Worm (Caenorhabditis elegans) whole organism, L1 larva: ENCODE measurements around the gene T27F7.12.
A peak's percentile ranks its signal among the peaks of the same experiment; 100 is the strongest.

Source experiments
- C16A3.4 ChIP-seq: fragments of 150-350 bp; optimal IDR thresholded peaks from 2 replicates; lab custom pipeline; 2014; ENCODE audit warnings: missing biosample characterization, missing genetic modification characterization
- C34B4.2 ChIP-seq: sonication (generic microtip); optimal IDR thresholded peaks from 2 replicates; lab custom pipeline; 2017; ENCODE audit warnings: mild to moderate bottlenecking, missing genetic modification characterization, missing compliant biosample characterization
- Y116A8C.19 ChIP-seq: sonication (generic microtip); optimal IDR thresholded peaks from 2 replicates; lab custom pipeline; 2016; ENCODE audit warnings: missing compliant biosample characterization, missing genetic modification characterization, borderline replicate concordance
- alr-1 ChIP-seq: fragments of 200-800 bp; sonication (Bioruptor generic); optimal IDR thresholded peaks from 2 replicates; lab custom pipeline; 2018; ENCODE audit warnings: borderline replicate concordance, mild to moderate bottlenecking, missing genetic modification characterization, missing compliant biosample characterization
- aly-2 ChIP-seq: fragments of 150-350 bp; optimal IDR thresholded peaks from 2 replicates; lab custom pipeline; 2014; ENCODE audit warnings: missing biosample characterization, missing genetic modification characterization
- ama-1 ChIP-seq: fragments of 150-350 bp; optimal IDR thresholded peaks from 2 replicates; lab custom pipeline; 2014
- ceh-63 ChIP-seq: fragments of 200-800 bp; sonication (Bioruptor generic); optimal IDR thresholded peaks from 2 replicates; lab custom pipeline; 2018; ENCODE audit warnings: mild to moderate bottlenecking, missing genetic modification characterization, missing compliant biosample characterization
- ceh-8 ChIP-seq: fragments of 200-800 bp; sonication (Bioruptor generic); optimal IDR thresholded peaks from 2 replicates; lab custom pipeline; 2018; ENCODE audit warnings: mild to moderate bottlenecking, missing genetic modification characterization, moderate library complexity, missing compliant biosample characterization
- ceh-82 ChIP-seq, 3 experiments: fragments of 150-350 bp in 1 of 3; sonication (generic microtip) in 2 of 3; optimal IDR thresholded peaks; 2 replicates each; lab custom pipeline; 2014 to 2017; ENCODE audit warnings: missing biosample characterization in 3 of 3, missing genetic modification characterization in 3 of 3
- ceh-90 ChIP-seq: sonication (generic microtip); optimal IDR thresholded peaks from 2 replicates; lab custom pipeline; 2016; ENCODE audit warnings: missing genetic modification characterization, missing compliant biosample characterization
- dpl-1 ChIP-seq, 3 experiments: fragments of 150-350 bp in 2 of 3; sonication (generic microtip) in 1 of 3; optimal IDR thresholded peaks; 2 replicates each; lab custom pipeline; 2014 to 2017; ENCODE audit warnings: missing biosample characterization in 3 of 3, missing genetic modification characterization in 3 of 3, missing genetic modification reagents in 3 of 3
- dsc-1 ChIP-seq: sonication (generic microtip); optimal IDR thresholded peaks from 2 replicates; lab custom pipeline; 2016; ENCODE audit warnings: mild to moderate bottlenecking, missing genetic modification characterization, missing compliant biosample characterization
- efl-1 ChIP-seq, 4 experiments: fragments of 150-350 bp; optimal IDR thresholded peaks in 3 of 4; peaks in 1 of 4; 1 replicate in 1 of 4; 2 replicates in 3 of 4; lab custom pipeline; 2014; ENCODE audit warnings: missing biosample characterization in 2 of 4, missing genetic modification characterization in 2 of 4, missing genetic modification reagents in 2 of 4
- efl-3 ChIP-seq: fragments of 200-800 bp; sonication (Bioruptor generic); optimal IDR thresholded peaks from 2 replicates; lab custom pipeline; 2018; ENCODE audit warnings: mild to moderate bottlenecking, missing genetic modification characterization, missing compliant biosample characterization
- elt-2 ChIP-seq: sonication (generic microtip); optimal IDR thresholded peaks from 2 replicates; lab custom pipeline; 2016; ENCODE audit warnings: missing genetic modification characterization, mild to moderate bottlenecking, inconsistent platforms, missing compliant biosample characterization, missing genetic modification reagents
- elt-3 ChIP-seq, 6 experiments: fragments of 150-350 bp in 1 of 6; sonication (generic microtip); optimal IDR thresholded peaks; 2 replicates each; lab custom pipeline; 2017 to 2018; ENCODE audit warnings: missing biosample characterization in 6 of 6, missing genetic modification characterization in 6 of 6, inconsistent platforms in 1 of 6
- fkh-8 ChIP-seq: sonication (generic microtip); optimal IDR thresholded peaks from 2 replicates; lab custom pipeline; 2016; ENCODE audit warnings: mild to moderate bottlenecking, missing genetic modification characterization, missing compliant biosample characterization
- grh-1 ChIP-seq: fragments of 200-800 bp; sonication (Bioruptor generic); IDR thresholded peaks from 2 replicates; pipeline ENCODE4 v1.3.6; 2022; ENCODE audit warnings: missing genetic modification reagents, missing genetic modification characterization, missing compliant biosample characterization
- hlh-17 ChIP-seq: fragments of 200-800 bp; sonication (Bioruptor generic); optimal IDR thresholded peaks from 2 replicates; lab custom pipeline; 2018; ENCODE audit warnings: missing genetic modification characterization, mild to moderate bottlenecking, missing compliant biosample characterization, moderate library complexity, borderline replicate concordance
- hpl-2 ChIP-seq: fragments of 150-350 bp; optimal IDR thresholded peaks from 2 replicates; lab custom pipeline; 2014; ENCODE audit warnings: missing biosample characterization, missing genetic modification reagents, missing genetic modification characterization
- irx-1 ChIP-seq: sonication (generic microtip); optimal IDR thresholded peaks from 2 replicates; lab custom pipeline; 2016; ENCODE audit warnings: missing genetic modification characterization, missing compliant biosample characterization
- lin-15B ChIP-seq: fragments of 150-350 bp; sonication (generic microtip); optimal IDR thresholded peaks from 3 replicates; lab custom pipeline; 2014; ENCODE audit warnings: missing biosample characterization, missing genetic modification characterization
- lin-35 ChIP-seq, 2 experiments: fragments of 150-350 bp; optimal IDR thresholded peaks; 2 replicates each; lab custom pipeline; 2014; ENCODE audit warnings: missing biosample characterization in 2 of 2, missing genetic modification characterization in 2 of 2, missing genetic modification reagents in 2 of 2
- lsy-2 ChIP-seq, 2 experiments: fragments of 150-350 bp; optimal IDR thresholded peaks; 2 replicates each; lab custom pipeline; 2014; ENCODE audit warnings: missing biosample characterization in 2 of 2, missing genetic modification characterization in 2 of 2
- mef-2 ChIP-seq: fragments of 150-350 bp; optimal IDR thresholded peaks from 2 replicates; lab custom pipeline; 2014; ENCODE audit warnings: missing biosample characterization, missing genetic modification characterization
- mep-1 ChIP-seq: fragments of 150-350 bp; optimal IDR thresholded peaks from 2 replicates; lab custom pipeline; 2014; ENCODE audit warnings: missing biosample characterization, missing genetic modification characterization
- nhr-20 ChIP-seq: sonication (generic microtip); optimal IDR thresholded peaks from 2 replicates; lab custom pipeline; 2016; ENCODE audit warnings: mild to moderate bottlenecking, missing genetic modification characterization, missing compliant biosample characterization
- nhr-47 ChIP-seq: sonication (generic microtip); optimal IDR thresholded peaks from 2 replicates; lab custom pipeline; 2016; ENCODE audit warnings: mild to moderate bottlenecking, missing genetic modification characterization, moderate library complexity, missing compliant biosample characterization
- nhr-71 ChIP-seq: sonication (generic microtip); optimal IDR thresholded peaks from 2 replicates; lab custom pipeline; 2016; ENCODE audit warnings: mild to moderate bottlenecking, missing genetic modification characterization, moderate library complexity, missing compliant biosample characterization
- nhr-77 ChIP-seq: fragments of 150-350 bp; optimal IDR thresholded peaks from 2 replicates; lab custom pipeline; 2014; ENCODE audit warnings: missing biosample characterization, missing genetic modification characterization
- nhr-85 ChIP-seq: sonication (generic microtip); peaks from one replicate; lab custom pipeline; 2016; ENCODE audit warnings: missing genetic modification characterization, inconsistent platforms, missing compliant biosample characterization
- nhr-90 ChIP-seq: sonication (generic microtip); optimal IDR thresholded peaks from 2 replicates; lab custom pipeline; 2016; ENCODE audit warnings: mild to moderate bottlenecking, missing genetic modification characterization, missing compliant biosample characterization; ENCODE audit not compliant: poor library complexity
- pax-3 ChIP-seq: fragments of 200-800 bp; sonication (Bioruptor generic); optimal IDR thresholded peaks from 2 replicates; lab custom pipeline; 2018; ENCODE audit warnings: mild to moderate bottlenecking, missing genetic modification characterization, moderate library complexity, missing compliant biosample characterization
- rnt-1 ChIP-seq: sonication (generic microtip); optimal IDR thresholded peaks from 2 replicates; lab custom pipeline; 2016; ENCODE audit warnings: mild to moderate bottlenecking, missing genetic modification characterization, moderate library complexity, missing compliant biosample characterization
- snpc-4 ChIP-seq: fragments of 150-350 bp; optimal IDR thresholded peaks from 2 replicates; lab custom pipeline; 2014; ENCODE audit warnings: missing biosample characterization, missing genetic modification characterization
- snu-23 ChIP-seq: sonication (generic microtip); optimal IDR thresholded peaks from 2 replicates; lab custom pipeline; 2016; ENCODE audit warnings: missing genetic modification characterization, missing compliant biosample characterization
- sox-4 ChIP-seq: sonication (generic microtip); optimal IDR thresholded peaks from 2 replicates; lab custom pipeline; 2016; ENCODE audit warnings: missing genetic modification characterization, missing compliant biosample characterization
- tbx-2 ChIP-seq: sonication (generic microtip); optimal IDR thresholded peaks from 2 replicates; lab custom pipeline; 2016; ENCODE audit warnings: missing genetic modification characterization, missing compliant biosample characterization
- tlp-1 ChIP-seq: fragments of 150-350 bp; optimal IDR thresholded peaks from 2 replicates; lab custom pipeline; 2014; ENCODE audit warnings: missing biosample characterization, missing genetic modification characterization
- unc-130 ChIP-seq: fragments of 150-350 bp; optimal IDR thresholded peaks from 2 replicates; lab custom pipeline; 2017; ENCODE audit warnings: missing biosample characterization, missing genetic modification characterization, inconsistent platforms
- unc-30 ChIP-seq: sonication (generic microtip); optimal IDR thresholded peaks from 2 replicates; lab custom pipeline; 2017; ENCODE audit warnings: missing biosample characterization, missing genetic modification characterization
- unc-62 ChIP-seq: fragments of 150-350 bp; optimal IDR thresholded peaks from 2 replicates; lab custom pipeline; 2014; ENCODE audit warnings: missing biosample characterization, missing genetic modification reagents, missing genetic modification characterization
- unc-86 ChIP-seq: sonication (generic microtip); optimal IDR thresholded peaks from 2 replicates; lab custom pipeline; 2016; ENCODE audit warnings: missing genetic modification characterization, missing compliant biosample characterization
- zag-1 ChIP-seq: fragments of 150-350 bp; optimal IDR thresholded peaks from 2 replicates; lab custom pipeline; 2014; ENCODE audit warnings: missing biosample characterization, missing genetic modification characterization
- zip-4 ChIP-seq: fragments of 200-800 bp; sonication (Bioruptor generic); optimal IDR thresholded peaks from 2 replicates; lab custom pipeline; 2018; ENCODE audit warnings: mild to moderate bottlenecking, missing genetic modification characterization, moderate library complexity, missing compliant biosample characterization

T27F7.12 gene

DNA sequence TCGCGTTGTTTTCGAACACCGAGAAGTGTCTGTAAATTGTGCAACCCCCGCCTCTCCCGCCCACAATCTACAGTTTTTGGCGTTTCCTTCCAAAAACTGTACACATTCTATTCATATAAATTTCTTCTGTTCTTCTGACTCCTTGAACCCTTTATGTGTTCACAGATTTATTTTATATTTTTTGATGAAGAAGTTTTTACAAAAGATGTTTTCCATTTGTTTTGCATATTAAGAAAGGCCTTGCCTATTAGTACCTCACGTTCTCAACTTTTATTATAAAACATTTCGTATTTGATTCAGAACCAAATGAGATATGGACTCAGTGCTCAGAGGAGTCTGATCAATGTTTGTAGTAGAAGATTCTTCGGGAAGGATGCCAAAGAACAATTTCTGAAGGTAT lies 36.6 kb upstream of the T27F7.12 start, which contains the start of gene ndx-3:
TSS of gene ndx-3 (plus strand) at position 301 of the 400 bp plus-strand sequence.
- TF ChIP-seq ama-1 (no peak), unc-62 (GFP tag; lab: Kevin White, UChicago) (no peak), nhr-77 (no peak), elt-3 (tag; optimal IDR thresholded peaks at IDR 0.05; lab: Kevin White, UChicago) (no peak), nhr-20 (tag; lab: Kevin White, UChicago) (no peak), unc-30 (tag; lab: Kevin White, UChicago) (no peak), hlh-17 (GFP tag; lab: Kevin White, UChicago) (no peak), C16A3.4 (tag; lab: Kevin White, UChicago) (no peak), fkh-8 (tag; lab: Kevin White, UChicago) (no peak), tlp-1 (no peak), Y116A8C.19 (no peak), sox-4 (tag; lab: Kevin White, UChicago) (no peak), nhr-85 (no peak), nhr-47 (no peak)

DNA sequence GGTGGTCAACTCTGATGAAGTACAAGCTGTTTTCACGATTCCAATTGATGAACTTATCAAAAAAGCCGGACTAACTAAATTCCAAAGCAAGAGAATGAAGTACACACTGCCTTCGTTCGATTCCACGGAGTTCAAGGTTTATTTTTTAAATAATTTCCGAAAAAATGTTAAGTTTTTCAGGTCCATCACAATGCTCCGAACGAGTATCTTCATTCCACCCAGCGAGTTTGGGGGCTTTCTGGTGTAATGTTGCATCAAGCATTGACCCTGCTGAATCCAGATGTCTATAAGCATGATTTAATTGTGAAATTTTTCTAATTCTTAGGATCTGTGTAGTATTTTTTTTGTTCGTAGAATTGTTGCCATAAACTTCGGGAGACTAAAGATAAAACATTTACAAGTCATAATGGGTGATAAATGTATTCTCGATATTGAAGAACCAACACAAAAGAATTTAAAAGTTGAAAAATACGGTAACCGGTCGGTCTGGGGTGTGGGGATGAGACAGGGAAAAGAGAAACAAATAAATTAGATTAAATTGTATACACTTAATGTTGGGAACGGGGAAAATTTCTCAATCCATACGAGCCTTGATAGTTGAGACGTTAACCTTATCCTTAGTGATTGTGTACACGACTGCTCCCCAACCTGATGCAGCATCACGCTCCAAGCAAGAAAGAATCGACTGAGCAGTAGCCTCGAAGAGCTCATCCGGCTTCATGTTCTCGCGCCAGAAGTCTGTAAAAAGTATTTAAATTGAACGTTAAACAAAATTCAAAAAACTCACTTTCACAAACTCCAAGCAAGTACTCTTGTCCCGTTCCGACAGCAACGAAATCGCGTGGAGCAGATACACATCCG lies 35.6 kb upstream of the T27F7.12 start:
- TF ChIP-seq ceh-63 (GFP tag; lab: Kevin White, UChicago) (no peak), dsc-1 (tag; lab: Kevin White, UChicago) (peak; percentile 32), zip-4 (no peak), rnt-1 (tag; lab: Kevin White, UChicago) (no peak), nhr-85 (peak; percentile 59), lsy-2 (tag; optimal IDR thresholded peaks at IDR 0.05; lab: Kevin White, UChicago) (no peak)

DNA sequence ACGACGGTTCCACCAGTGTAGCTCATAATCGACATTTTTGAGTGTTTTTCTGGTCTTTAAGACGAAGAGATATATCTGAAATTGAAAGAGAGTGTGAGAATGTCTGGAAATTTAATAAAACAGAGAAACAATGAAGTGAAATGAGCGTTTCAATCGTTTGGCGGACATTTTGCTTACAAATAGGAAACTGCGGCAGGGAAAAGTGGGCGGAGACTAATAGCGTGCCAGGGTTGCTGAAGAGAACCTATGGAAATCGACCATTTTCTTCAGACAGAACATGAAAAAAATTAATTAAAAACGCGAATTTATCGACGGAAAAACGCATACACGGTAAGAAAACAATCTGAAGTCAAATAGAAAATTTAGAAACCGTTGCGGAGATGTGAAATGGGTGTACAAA lies 34.5 kb upstream of the T27F7.12 start, which contains the start of gene pbs-3:
TSS of gene pbs-3 (minus strand) at position 75 of the 400 bp plus-strand sequence.
- no peak for TF ChIP-seq hlh-17 (GFP tag; lab: Kevin White, UChicago)
- TF ChIP-seq efl-3 (GFP tag; lab: Kevin White, UChicago), result no peak
- no peak for TF ChIP-seq unc-86 (tag; lab: Kevin White, UChicago)
- no peak for TF ChIP-seq ceh-90 (tag; lab: Kevin White, UChicago)
- peak; percentile 86 for TF ChIP-seq C16A3.4 (tag; lab: Kevin White, UChicago)
- TF ChIP-seq ceh-82 (tag; optimal IDR thresholded peaks at IDR 0.05; lab: Kevin White, UChicago), result peak; percentile 44 to 79 (median 72)
- peak; percentile 32 for TF ChIP-seq ama-1
- peak; percentile 8 for TF ChIP-seq dsc-1 (tag; lab: Kevin White, UChicago)
- TF ChIP-seq lsy-2 (tag; optimal IDR thresholded peaks at IDR 0.05; lab: Kevin White, UChicago), result peak; percentile 52 to 85
- no peak for TF ChIP-seq irx-1 (tag; lab: Kevin White, UChicago)
- peak; percentile 65 for TF ChIP-seq unc-130 (tag; lab: Kevin White, UChicago)
- peak; percentile 67 for TF ChIP-seq snu-23 (GFP tag; lab: Kevin White, UChicago)
- TF ChIP-seq alr-1 (tag; lab: Kevin White, UChicago), result no peak
- no peak for TF ChIP-seq snpc-4 (tag; lab: Kevin White, UChicago)
- no peak for TF ChIP-seq C34B4.2 (tag; lab: Kevin White, UChicago)
- TF ChIP-seq zag-1 (tag; lab: Kevin White, UChicago), result no peak
- TF ChIP-seq ceh-63 (GFP tag; lab: Kevin White, UChicago), result no peak
- no peak for TF ChIP-seq unc-30 (tag; lab: Kevin White, UChicago)
- peak; percentile 64 for TF ChIP-seq nhr-71 (tag; lab: Kevin White, UChicago)
- peak; percentile 49 for TF ChIP-seq nhr-90 (tag; lab: Kevin White, UChicago)
- peak; percentile 19 for TF ChIP-seq hpl-2 (GFP tag; lab: Kevin White, UChicago)
- TF ChIP-seq ceh-8 (GFP tag; lab: Kevin White, UChicago), result no peak
- TF ChIP-seq elt-2, result peak; percentile 46
- peak; percentile 48 for TF ChIP-seq lin-15B (tag; lab: Kevin White, UChicago)
- TF ChIP-seq aly-2 (tag; lab: Kevin White, UChicago), result peak; percentile 23
- peak; percentile 53 for TF ChIP-seq nhr-47
- TF ChIP-seq efl-1 (optimal IDR thresholded peaks at IDR 0.05; lab: Kevin White, UChicago), result peak; percentile 71 to 73
- TF ChIP-seq efl-1 (GFP tag; optimal IDR thresholded peaks at IDR 0.05 in 1 of 2; lab: Kevin White, UChicago), result peak; percentile 65 to 94
- TF ChIP-seq lin-35 (GFP tag; optimal IDR thresholded peaks at IDR 0.05; lab: Kevin White, UChicago), result peak; percentile 59 to 86
- no peak for TF ChIP-seq pax-3
- no peak for TF ChIP-seq grh-1 (GFP tag; lab: Robert Waterston, UW)
- peak; percentile 39 for TF ChIP-seq tbx-2
- TF ChIP-seq unc-62 (GFP tag; lab: Kevin White, UChicago), result no peak
- no peak for TF ChIP-seq mep-1 (tag; lab: Kevin White, UChicago)
- no peak for TF ChIP-seq Y116A8C.19
- TF ChIP-seq mef-2 (tag; lab: Kevin White, UChicago), result no peak
- TF ChIP-seq nhr-77, result peak; percentile 49
- peak; percentile 63 to 76 (median 68) for TF ChIP-seq dpl-1 (GFP tag; optimal IDR thresholded peaks at IDR 0.05; lab: Kevin White, UChicago)
